Worm (Caenorhabditis elegans) whole organism, mixed stage, embryonic: ENCODE results near the gene F38A1.13.

Experiments used
- M03D4.4 ChIP-seq: sonication (generic microtip); optimal IDR thresholded peaks from 2 replicates; lab custom pipeline; 2017; ENCODE audit warnings: mild to moderate bottlenecking, missing genetic modification characterization, missing compliant biosample characterization
- bed-3 ChIP-seq: fragments of 200-800 bp; sonication (Bioruptor generic); optimal IDR thresholded peaks from 3 replicates; lab custom pipeline; 2018; ENCODE audit warnings: mild to moderate bottlenecking, missing genetic modification characterization, moderate library complexity, missing compliant biosample characterization
- blmp-1 ChIP-seq: fragments of 150-350 bp; optimal IDR thresholded peaks from 2 replicates; lab custom pipeline; 2014; ENCODE audit warnings: missing biosample characterization, missing genetic modification characterization
- ceh-39 ChIP-seq: fragments of 150-350 bp; optimal IDR thresholded peaks from 2 replicates; lab custom pipeline; 2014; ENCODE audit warnings: missing biosample characterization, missing genetic modification characterization
- ceh-43 ChIP-seq: fragments of 200-800 bp; sonication (Bioruptor generic); optimal IDR thresholded peaks from 2 replicates; lab custom pipeline; 2018; ENCODE audit warnings: mild to moderate bottlenecking, missing genetic modification characterization, moderate library complexity, missing compliant biosample characterization
- ceh-83 ChIP-seq: fragments of 200-800 bp; sonication (Bioruptor generic); optimal IDR thresholded peaks from 2 replicates; lab custom pipeline; 2018; ENCODE audit warnings: mild to moderate bottlenecking, missing genetic modification characterization, missing compliant biosample characterization
- ces-1 ChIP-seq: fragments of 150-350 bp; optimal IDR thresholded peaks from 2 replicates; lab custom pipeline; 2014; ENCODE audit warnings: missing biosample characterization, missing genetic modification reagents, missing genetic modification characterization
- cnd-1 ChIP-seq: fragments of 200-800 bp; sonication (Bioruptor generic); optimal IDR thresholded peaks from 2 replicates; lab custom pipeline; 2018; ENCODE audit warnings: mild to moderate bottlenecking, missing genetic modification characterization, missing compliant biosample characterization
- drap-1 ChIP-seq: fragments of 200-800 bp; sonication (Bioruptor generic); optimal IDR thresholded peaks from 3 replicates; lab custom pipeline; 2018; ENCODE audit warnings: mild to moderate bottlenecking, missing genetic modification characterization, missing compliant biosample characterization
- elt-1 ChIP-seq: sonication (generic microtip); optimal IDR thresholded peaks from 2 replicates; lab custom pipeline; 2017; ENCODE audit warnings: missing genetic modification characterization, mild to moderate bottlenecking, missing compliant biosample characterization, antibody characterized with exemption, moderate library complexity, borderline replicate concordance; ENCODE audit not compliant: insufficient read depth
- elt-3 ChIP-seq: fragments of 150-350 bp; optimal IDR thresholded peaks from 2 replicates; lab custom pipeline; 2014; ENCODE audit warnings: missing biosample characterization, missing genetic modification characterization
- flh-1 ChIP-seq: fragments of 200-800 bp; sonication (Bioruptor generic); optimal IDR thresholded peaks from 2 replicates; lab custom pipeline; 2018; ENCODE audit warnings: mild to moderate bottlenecking, missing genetic modification characterization, moderate library complexity, missing compliant biosample characterization
- ham-2 ChIP-seq: fragments of 200-800 bp; sonication (Bioruptor generic); optimal IDR thresholded peaks from 2 replicates; lab custom pipeline; 2018; ENCODE audit warnings: mild to moderate bottlenecking, missing genetic modification characterization, missing compliant biosample characterization
- hlh-1 ChIP-seq: fragments of 150-350 bp; optimal IDR thresholded peaks from 2 replicates; lab custom pipeline; 2014; ENCODE audit warnings: missing biosample characterization, missing genetic modification reagents, missing genetic modification characterization
- lin-13 ChIP-seq: fragments of 150-350 bp; optimal IDR thresholded peaks from 2 replicates; lab custom pipeline; 2014; ENCODE audit warnings: missing biosample characterization, missing genetic modification characterization
- lin-32 ChIP-seq: fragments of 200-800 bp; sonication (Bioruptor generic); optimal IDR thresholded peaks from 2 replicates; lab custom pipeline; 2018; ENCODE audit warnings: mild to moderate bottlenecking, missing genetic modification characterization, missing compliant biosample characterization
- lsy-2 ChIP-seq: fragments of 150-350 bp; optimal IDR thresholded peaks from 2 replicates; lab custom pipeline; 2014; ENCODE audit warnings: missing biosample characterization, missing genetic modification characterization
- mab-5 ChIP-seq: fragments of 150-350 bp; optimal IDR thresholded peaks from 2 replicates; lab custom pipeline; 2014; ENCODE audit warnings: missing biosample characterization, missing genetic modification characterization
- mep-1 ChIP-seq: fragments of 150-350 bp; optimal IDR thresholded peaks from 2 replicates; lab custom pipeline; 2017; ENCODE audit warnings: missing biosample characterization, missing genetic modification reagents, missing genetic modification characterization, inconsistent platforms
- mls-2 ChIP-seq: sonication (generic microtip); optimal IDR thresholded peaks from 2 replicates; lab custom pipeline; 2016; ENCODE audit warnings: mild to moderate bottlenecking, missing genetic modification characterization, moderate library complexity, missing compliant biosample characterization
- nhr-12 ChIP-seq: fragments of 150-350 bp; optimal IDR thresholded peaks from 2 replicates; lab custom pipeline; 2014; ENCODE audit warnings: missing biosample characterization, missing genetic modification characterization
- nhr-2 ChIP-seq: fragments of 150-350 bp; optimal IDR thresholded peaks from 2 replicates; lab custom pipeline; 2014; ENCODE audit warnings: missing biosample characterization, missing genetic modification characterization
- nhr-237 ChIP-seq: fragments of 150-350 bp; optimal IDR thresholded peaks from 2 replicates; lab custom pipeline; 2014; ENCODE audit warnings: missing biosample characterization, missing genetic modification characterization
- nhr-28 ChIP-seq: fragments of 150-350 bp; optimal IDR thresholded peaks from 2 replicates; lab custom pipeline; 2014; ENCODE audit warnings: missing biosample characterization, missing genetic modification characterization
- nhr-76 ChIP-seq: sonication (generic microtip); optimal IDR thresholded peaks from 2 replicates; lab custom pipeline; 2017; ENCODE audit warnings: missing biosample characterization, missing genetic modification characterization
- pha-4 ChIP-seq: fragments of 150-350 bp; optimal IDR thresholded peaks from 2 replicates; lab custom pipeline; 2018; ENCODE audit warnings: missing biosample characterization, missing genetic modification reagents, missing genetic modification characterization
- sem-2 ChIP-seq: fragments of 200-800 bp; sonication (Bioruptor generic); optimal IDR thresholded peaks from 2 replicates; lab custom pipeline; 2018; ENCODE audit warnings: mild to moderate bottlenecking, missing genetic modification characterization, missing compliant biosample characterization
- snpc-4 ChIP-seq: fragments of 150-350 bp; optimal IDR thresholded peaks from 2 replicates; lab custom pipeline; 2014; ENCODE audit warnings: missing biosample characterization, missing genetic modification characterization
- sptf-1 ChIP-seq: sonication (generic microtip); optimal IDR thresholded peaks from 2 replicates; lab custom pipeline; 2017; ENCODE audit warnings: mild to moderate bottlenecking, missing genetic modification characterization, moderate library complexity, missing compliant biosample characterization
- tbx-8 ChIP-seq: fragments of 200-800 bp; sonication (Bioruptor generic); optimal IDR thresholded peaks from 2 replicates; lab custom pipeline; 2018; ENCODE audit warnings: mild to moderate bottlenecking, missing genetic modification characterization, moderate library complexity, missing compliant biosample characterization
- unc-120 ChIP-seq: sonication (generic microtip); optimal IDR thresholded peaks from 2 replicates; lab custom pipeline; 2017; ENCODE audit warnings: missing genetic modification characterization, missing compliant biosample characterization; ENCODE audit not compliant: poor library complexity, severe bottlenecking
- unc-39 ChIP-seq: fragments of 150-350 bp; optimal IDR thresholded peaks from 2 replicates; lab custom pipeline; 2014; ENCODE audit warnings: missing biosample characterization, missing genetic modification characterization
- zip-8 ChIP-seq: fragments of 150-350 bp; optimal IDR thresholded peaks from 2 replicates; lab custom pipeline; 2014; ENCODE audit warnings: missing biosample characterization, missing genetic modification characterization
- ztf-11 ChIP-seq: fragments of 150-350 bp; optimal IDR thresholded peaks from 2 replicates; lab custom pipeline; 2014; ENCODE audit warnings: missing biosample characterization, missing genetic modification characterization

F38A1.13 gene

DNA sequence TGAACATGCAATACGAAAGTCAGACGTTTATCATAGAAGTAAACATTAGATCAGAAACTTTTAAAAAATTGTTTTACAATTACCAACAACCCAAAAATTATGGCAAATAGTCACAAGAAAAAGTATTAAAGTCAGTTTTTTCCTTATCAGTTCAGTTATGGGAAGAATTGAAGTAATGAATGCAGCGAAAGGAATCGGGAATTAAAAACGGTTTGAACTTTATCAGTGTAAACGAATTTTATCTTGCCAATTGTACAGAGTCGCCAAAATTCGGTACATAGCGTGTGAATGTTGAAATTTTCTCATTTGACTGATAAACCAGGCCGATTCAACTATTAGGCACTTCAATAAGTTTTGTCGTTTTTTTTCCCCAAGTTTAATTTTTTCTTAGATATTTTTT is 1.1 kb downstream of the F38A1.13 start:
- TF ChIP-seq elt-1 (tag; lab: Kevin White, UChicago) (no peak), nhr-237 (tag; lab: Kevin White, UChicago) (no peak), nhr-76 (tag; lab: Kevin White, UChicago) (no peak), sptf-1 (tag; lab: Kevin White, UChicago) (no peak), nhr-28 (tag; lab: Kevin White, UChicago) (no peak), ceh-43 (GFP tag; lab: Kevin White, UChicago) (no peak)

DNA sequence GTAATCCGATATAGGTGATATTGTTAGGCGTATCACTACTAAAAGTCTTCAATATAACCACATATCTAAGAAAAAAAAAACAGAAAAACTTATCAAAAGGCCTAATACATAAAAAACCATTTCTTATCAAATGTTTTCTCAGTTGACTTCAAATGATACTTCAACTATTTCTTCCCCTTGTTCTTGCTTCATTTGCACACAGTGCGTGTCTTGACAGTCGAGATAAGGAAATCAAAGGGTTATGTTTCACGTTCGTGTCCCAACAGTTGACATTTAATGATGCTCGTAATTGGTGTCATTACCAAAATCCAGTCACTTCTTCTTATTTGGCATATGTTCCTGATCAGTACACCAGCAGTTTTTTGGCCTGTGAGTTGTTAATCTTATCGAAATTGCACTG is 1.7 kb downstream of the F38A1.13 start, which contains the start of gene clec-170:
TSS of gene clec-170 (plus strand) at position 143 of the 400 bp plus-strand sequence.
- no peak for TF ChIP-seq nhr-76 (tag; lab: Kevin White, UChicago)
- no peak for TF ChIP-seq pha-4
- no peak for TF ChIP-seq sem-2 (GFP tag; lab: Kevin White, UChicago)
- TF ChIP-seq cnd-1 (tag; lab: Kevin White, UChicago) = no peak
- TF ChIP-seq mep-1 (tag; lab: Kevin White, UChicago) = no peak
- TF ChIP-seq mls-2 (tag; lab: Kevin White, UChicago) = no peak
- no peak for TF ChIP-seq ztf-11
- TF ChIP-seq unc-120 (tag; lab: Kevin White, UChicago) = no peak
- TF ChIP-seq ceh-83 (GFP tag; lab: Kevin White, UChicago) = no peak
- TF ChIP-seq elt-3 (tag; lab: Kevin White, UChicago) = no peak
- no peak for TF ChIP-seq ceh-39 (tag; lab: Kevin White, UChicago)
- no peak for TF ChIP-seq lsy-2 (tag; lab: Kevin White, UChicago)
- no peak for TF ChIP-seq nhr-12 (tag; lab: Kevin White, UChicago)
- no peak for TF ChIP-seq nhr-237 (tag; lab: Kevin White, UChicago)
- no peak for TF ChIP-seq drap-1 (GFP tag; lab: Kevin White, UChicago)
- TF ChIP-seq lin-13 (tag; lab: Kevin White, UChicago) = no peak

ce11 chrIV:1274583-1274982 is 9.6 kb downstream of the F38A1.13 start, which contains the start of gene C09E9.1:
Gene C09E9.1, plus strand, starts transcription at chrIV:1274868.
- no peak for TF ChIP-seq ceh-39 (tag; lab: Kevin White, UChicago)
- peak; percentile 0 for TF ChIP-seq ham-2 (GFP tag; lab: Kevin White, UChicago)
- no peak for TF ChIP-seq mep-1 (tag; lab: Kevin White, UChicago)
- no peak for TF ChIP-seq blmp-1
- TF ChIP-seq elt-3 (tag; lab: Kevin White, UChicago) = no peak
- peak; percentile 29 for TF ChIP-seq ces-1
- TF ChIP-seq nhr-2 (tag; lab: Kevin White, UChicago) = no peak
- TF ChIP-seq lsy-2 (tag; lab: Kevin White, UChicago) = no peak
- no peak for TF ChIP-seq unc-39 (tag; lab: Kevin White, UChicago)
- TF ChIP-seq lin-13 (tag; lab: Kevin White, UChicago) = peak; percentile 26
- no peak for TF ChIP-seq zip-8 (tag; lab: Kevin White, UChicago)
- TF ChIP-seq bed-3 (GFP tag; lab: Kevin White, UChicago) = no peak
- no peak for TF ChIP-seq mab-5 (tag; lab: Kevin White, UChicago)
- no peak for TF ChIP-seq elt-1 (tag; lab: Kevin White, UChicago)
- TF ChIP-seq M03D4.4 (tag; lab: Kevin White, UChicago) = no peak
- TF ChIP-seq snpc-4 (tag; lab: Kevin White, UChicago) = no peak
- no peak for TF ChIP-seq sem-2 (GFP tag; lab: Kevin White, UChicago)
- no peak for TF ChIP-seq nhr-76 (tag; lab: Kevin White, UChicago)
- no peak for TF ChIP-seq hlh-1 (tag; lab: Kevin White, UChicago)
- TF ChIP-seq ceh-83 (GFP tag; lab: Kevin White, UChicago) = no peak
- no peak for TF ChIP-seq nhr-28 (tag; lab: Kevin White, UChicago)
- no peak for TF ChIP-seq pha-4
- TF ChIP-seq tbx-8 (GFP tag; lab: Kevin White, UChicago) = no peak
- peak; percentile 51 for TF ChIP-seq unc-120 (tag; lab: Kevin White, UChicago)
- no peak for TF ChIP-seq lin-32
- TF ChIP-seq nhr-237 (tag; lab: Kevin White, UChicago) = no peak
- TF ChIP-seq nhr-12 (tag; lab: Kevin White, UChicago) = no peak

- TF ChIP-seq cnd-1 (tag; lab: Kevin White, UChicago) (no peak), sptf-1 (tag; lab: Kevin White, UChicago) (no peak), nhr-237 (tag; lab: Kevin White, UChicago) (no peak), mep-1 (tag; lab: Kevin White, UChicago) (no peak), hlh-1 (tag; lab: Kevin White, UChicago) (no peak), nhr-76 (tag; lab: Kevin White, UChicago) (no peak), ceh-43 (GFP tag; lab: Kevin White, UChicago) (no peak), flh-1 (GFP tag; lab: Kevin White, UChicago) (no peak), sem-2 (GFP tag; lab: Kevin White, UChicago) (no peak), ces-1 (no peak), nhr-2 (tag; lab: Kevin White, UChicago) (no peak), blmp-1 (no peak), lin-13 (tag; lab: Kevin White, UChicago) (no peak), tbx-8 (GFP tag; lab: Kevin White, UChicago) (no peak), mls-2 (tag; lab: Kevin White, UChicago) (no peak), snpc-4 (tag; lab: Kevin White, UChicago) (no peak), unc-39 (tag; lab: Kevin White, UChicago) (no peak), lsy-2 (tag; lab: Kevin White, UChicago) (no peak)
These were observed 10.9 kb downstream of the F38A1.13 start for ce11 chrIV:1275910-1276309.
